Comparison of ENCODE assay signal across 5 worm cellular contexts in genomic region chrV:15982733-15983344, ce11.
TF ChIP-seq lines count a peak whose summit lies in the region.

Gene fbxa-99 (minus strand): TSS chrV:15982854.
Gene F36G9.13 (plus strand): TSS chrV:15983294.

TF ChIP-seq in whole organism, L1 larva, 84 proteins besides CTCF, POLR2A, EP300 and RAD21:
- TF ChIP-seq mef-2 (tag; optimal IDR thresholded peaks at IDR 0.05; lab: Kevin White, UChicago) (no peak), hlh-4 (tag; optimal IDR thresholded peaks at IDR 0.05; lab: Kevin White, UChicago) (no peak), zip-4 (GFP tag; optimal IDR thresholded peaks at IDR 0.05; lab: Kevin White, UChicago) (no peak), tbx-2 (tag; optimal IDR thresholded peaks at IDR 0.05; lab: Kevin White, UChicago) (no peak), hlh-17 (GFP tag; optimal IDR thresholded peaks at IDR 0.05; lab: Kevin White, UChicago; ENCODE audit: borderline replicate concordance) (no peak), snpc-4 (tag; optimal IDR thresholded peaks at IDR 0.05; lab: Kevin White, UChicago) (peak; percentile 67), lin-14 (GFP tag; optimal IDR thresholded peaks at IDR 0.05; lab: Kevin White, UChicago) (no peak), ceh-82 (tag; optimal IDR thresholded peaks at IDR 0.05; lab: Kevin White, UChicago) (no peak), ceh-8 (GFP tag; optimal IDR thresholded peaks at IDR 0.05; lab: Kevin White, UChicago) (no peak), C34B4.2 (tag; optimal IDR thresholded peaks at IDR 0.05; lab: Kevin White, UChicago) (no peak), sox-4 (tag; optimal IDR thresholded peaks at IDR 0.05; lab: Kevin White, UChicago) (no peak), elt-2 (tag; optimal IDR thresholded peaks at IDR 0.05; lab: Kevin White, UChicago) (peak; percentile 72), lin-35 (GFP tag; optimal IDR thresholded peaks at IDR 0.05; lab: Kevin White, UChicago) (peak in 1 of 2 experiments; percentile 12), unc-30 (tag; optimal IDR thresholded peaks at IDR 0.05; lab: Kevin White, UChicago) (no peak), lin-39 (tag; optimal IDR thresholded peaks at IDR 0.05; lab: Kevin White, UChicago) (no peak)
TF ChIP-seq in whole organism, L1 larva: peak in this region for 3.

TF ChIP-seq in whole organism, L2 larva, 48 proteins besides CTCF, POLR2A, EP300 and RAD21:
- TF ChIP-seq fos-1 (tag; optimal IDR thresholded peaks at IDR 0.05; lab: Kevin White, UChicago) (peak; percentile 36), nhr-77 (tag; optimal IDR thresholded peaks at IDR 0.05; lab: Kevin White, UChicago) (no peak), nhr-11 (tag; optimal IDR thresholded peaks at IDR 0.05; lab: Kevin White, UChicago) (no peak), snpc-4 (tag; optimal IDR thresholded peaks at IDR 0.05; lab: Kevin White, UChicago) (peak; percentile 56)

TF ChIP-seq in whole organism, L3 larva, 47 proteins besides CTCF, POLR2A, EP300 and RAD21:
- TF ChIP-seq nfya-1 (tag; optimal IDR thresholded peaks at IDR 0.05; lab: Kevin White, UChicago; ENCODE audit: insufficient read depth) (no peak), R02D3.7 (tag; optimal IDR thresholded peaks at IDR 0.05; lab: Kevin White, UChicago) (no peak), pqm-1 (tag; optimal IDR thresholded peaks at IDR 0.05; lab: Kevin White, UChicago) (peak; percentile 65), elt-2 (tag; optimal IDR thresholded peaks at IDR 0.05; lab: Kevin White, UChicago) (peak; percentile 67)

TF ChIP-seq in whole organism, L4 larva, 104 proteins besides CTCF, POLR2A, EP300 and RAD21:
- peak; percentile 48 for TF ChIP-seq nhr-28 (tag; optimal IDR thresholded peaks at IDR 0.05; lab: Kevin White, UChicago)
- peak; percentile 21 for TF ChIP-seq hlh-11 (tag; optimal IDR thresholded peaks at IDR 0.05; lab: Kevin White, UChicago)
- TF ChIP-seq spr-3 (GFP tag; optimal IDR thresholded peaks at IDR 0.05; lab: Kevin White, UChicago), result no peak
- TF ChIP-seq daf-16 (GFP tag; optimal IDR thresholded peaks at IDR 0.05; lab: Kevin White, UChicago), result no peak
- TF ChIP-seq daf-16 (tag; optimal IDR thresholded peaks at IDR 0.05; lab: Kevin White, UChicago), result peak; percentile 72
- peak; percentile 34 for TF ChIP-seq pqm-1 (tag; optimal IDR thresholded peaks at IDR 0.05; lab: Kevin White, UChicago)
- TF ChIP-seq hmg-1.1 (GFP tag; IDR thresholded peaks at IDR 0.05; lab: Robert Waterston, UW), result no peak
- TF ChIP-seq dmd-6 (GFP tag; IDR thresholded peaks at IDR 0.05; lab: Robert Waterston, UW), result peak; percentile 41
- TF ChIP-seq lin-13 (GFP tag; optimal IDR thresholded peaks at IDR 0.05; lab: Kevin White, UChicago), result peak; percentile 22
- no peak for TF ChIP-seq nhr-10 (tag; optimal IDR thresholded peaks at IDR 0.05; lab: Kevin White, UChicago)
- TF ChIP-seq ceh-28 (tag; optimal IDR thresholded peaks at IDR 0.05; lab: Kevin White, UChicago), result no peak
- TF ChIP-seq nhr-77 (tag; optimal IDR thresholded peaks at IDR 0.05; lab: Kevin White, UChicago), result peak; percentile 21

TF ChIP-seq in whole organism, young adult, 124 proteins besides CTCF, POLR2A, EP300 and RAD21:
- TF ChIP-seq hmg-20 (GFP tag; IDR thresholded peaks at IDR 0.05; lab: Robert Waterston, UW) (no peak), snpc-4 (GFP tag; optimal IDR thresholded peaks at IDR 0.05; lab: Kevin White, UChicago) (no peak), snpc-4 (tag; optimal IDR thresholded peaks at IDR 0.05; lab: Kevin White, UChicago) (peak; percentile 77 to 90 (median 81))
